Fruit fly (Drosophila melanogaster): ENCODE results near the gene ND-75.

DNA sequence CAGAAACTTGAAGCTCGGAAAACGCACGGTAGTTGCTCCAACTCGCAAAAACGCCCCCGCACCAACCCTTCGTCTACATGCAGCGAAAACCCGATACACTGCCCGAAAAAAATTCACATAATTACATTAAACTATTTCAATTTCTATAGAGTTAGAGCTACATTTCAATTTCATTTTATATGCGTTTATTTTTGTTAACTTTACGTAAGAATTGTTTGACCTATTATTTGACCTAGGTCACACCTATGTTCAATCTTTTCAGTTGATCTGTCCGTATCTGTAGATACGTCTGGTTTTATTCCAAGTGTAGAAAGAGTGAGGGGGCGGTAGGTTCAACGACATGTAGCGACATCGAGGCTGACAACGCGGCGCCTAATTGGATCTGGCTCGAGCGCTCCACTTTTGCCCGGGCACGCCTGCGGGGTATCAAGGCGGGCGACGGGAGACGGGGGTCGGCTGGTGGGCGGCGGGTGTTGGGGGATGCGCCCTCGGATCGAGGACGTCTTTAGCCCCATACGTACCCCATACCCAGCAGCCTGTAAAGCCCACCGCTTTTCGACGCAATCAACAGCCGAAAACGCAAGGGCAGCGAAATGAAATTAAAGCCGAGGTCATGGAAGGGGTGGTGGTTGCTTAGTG lies 48.6 kb downstream of the ND-75 start:
- TF ChIP-seq Dll (optimal IDR thresholded peaks at IDR 0.05) (no peak), usp (GFP tag; optimal IDR thresholded peaks at IDR 0.05) (no peak), EcR (GFP tag; optimal IDR thresholded peaks at IDR 0.05) (no peak), psq (optimal IDR thresholded peaks at IDR 0.05) (no peak), CG8478 (optimal IDR thresholded peaks at IDR 0.05) (no peak)

Measured in whole organism.